Worm (Caenorhabditis elegans): Measurements from ENCODE around the gene ZK945.8.

DNA sequence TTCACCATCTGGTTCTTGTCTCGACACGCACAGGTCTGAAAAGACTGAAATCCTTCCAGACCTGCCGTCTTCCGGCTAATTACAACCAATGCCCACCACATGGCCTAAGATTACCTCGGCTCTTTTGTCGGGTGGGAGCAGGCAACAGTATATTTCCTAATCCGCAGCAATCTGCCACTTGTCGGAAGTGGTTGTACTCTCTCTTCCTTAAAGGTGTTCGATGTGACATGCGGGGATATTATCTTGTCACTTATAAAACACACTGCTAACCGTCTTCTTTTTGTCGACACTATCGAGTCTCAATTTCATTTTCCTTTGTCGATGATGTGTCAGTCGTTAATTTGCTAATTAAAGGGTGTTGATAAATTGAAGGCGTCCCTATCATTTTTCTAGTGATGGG is 35.6 kb downstream of the ZK945.8 start, which contains the start of gene F27E5.3:
- no peak for TF ChIP-seq Y116A8C.19 (tag; optimal IDR thresholded peaks at IDR 0.05; ENCODE audit: borderline replicate concordance)
- no peak for TF ChIP-seq pqm-1 (tag; optimal IDR thresholded peaks at IDR 0.05)

All from whole organism, L1 larva.